Fruit fly (Drosophila melanogaster): Measurements from ENCODE around the gene ppk5.

ppk5 gene

DNA sequence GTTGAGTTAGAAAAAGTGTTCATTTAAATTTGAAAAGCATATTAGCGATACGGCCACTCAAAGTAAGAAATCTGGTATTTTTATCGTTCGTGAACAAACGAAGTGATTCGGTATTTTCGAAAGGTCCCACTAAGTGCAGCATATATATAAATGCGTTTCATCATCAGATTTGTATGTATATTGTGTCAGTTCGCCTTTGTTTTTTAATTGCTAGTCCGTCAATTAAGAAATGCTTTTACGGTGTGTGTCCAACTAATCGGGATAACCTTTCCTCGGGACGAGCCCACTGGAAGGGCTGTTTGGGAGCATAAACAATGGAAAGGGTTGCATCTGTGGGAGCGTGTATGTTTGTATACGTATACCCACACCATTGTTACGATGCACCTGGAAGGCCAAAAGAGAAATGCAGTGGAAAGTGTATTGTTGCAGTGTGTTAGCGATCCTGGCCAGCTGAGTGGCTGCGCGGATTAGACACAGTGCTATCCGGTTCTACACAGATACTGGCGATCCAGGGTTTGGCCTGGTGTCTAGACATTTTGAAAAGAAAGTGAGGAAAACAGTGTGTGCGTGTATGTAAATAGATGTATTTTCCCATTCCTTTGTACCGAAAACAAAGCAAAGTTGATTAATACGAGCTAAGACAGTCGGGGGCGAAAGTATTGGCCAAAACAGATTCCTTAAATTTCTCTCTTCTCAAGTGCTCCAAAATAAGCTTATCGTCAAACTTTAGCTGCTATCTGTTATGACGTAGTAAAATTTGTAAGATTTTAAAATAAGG, 11.2 kb upstream of the ppk5 start, which contains the start of gene CG7611 (continued):
- TF ChIP-seq insv (GFP tag; optimal IDR thresholded peaks at IDR 0.05) (peak in 1 of 2 experiments; percentile 6), Myb (GFP tag; optimal IDR thresholded peaks at IDR 0.05) (peak; percentile 40), CG31224 (GFP tag; IDR thresholded peaks at IDR 0.05) (no peak), bigmax (GFP tag; optimal IDR thresholded peaks at IDR 0.05) (peak; percentile 22), Dp (GFP tag; optimal IDR thresholded peaks at IDR 0.05) (peak; percentile 50), Awh (GFP tag; IDR thresholded peaks at IDR 0.05) (no peak), Pdp1 (GFP tag; optimal IDR thresholded peaks at IDR 0.05) (peak in 1 of 2 experiments; percentile 77), wek (GFP tag; optimal IDR thresholded peaks at IDR 0.05) (peak; percentile 22), CG8281 (tag; optimal IDR thresholded peaks at IDR 0.05) (no peak), CG42726 (GFP tag; IDR thresholded peaks at IDR 0.05; ENCODE audit: partially characterized antibody) (no peak), Scr (GFP tag; IDR thresholded peaks at IDR 0.05; ENCODE audit: partially characterized antibody) (no peak), tup (GFP tag; optimal IDR thresholded peaks at IDR 0.05) (no peak), CG14014 (GFP tag; IDR thresholded peaks at IDR 0.05) (no peak), Six4 (GFP tag; optimal IDR thresholded peaks at IDR 0.05) (no peak), dmrt11E (tag; optimal IDR thresholded peaks at IDR 0.05) (no peak), CG14050 (GFP tag; IDR thresholded peaks at IDR 0.05) (no peak), CG7745 (tag; optimal IDR thresholded peaks at IDR 0.05) (no peak), Dll (GFP tag; IDR thresholded peaks at IDR 0.05; ENCODE audit: partially characterized antibody) (0 out of 4 replicates have a peak, but pooled peaks have one; percentile 44), CG3995 (GFP tag; optimal IDR thresholded peaks at IDR 0.05) (peak; percentile 40), tio (GFP tag; optimal IDR thresholded peaks at IDR 0.05) (no peak), sisA (GFP tag; IDR thresholded peaks at IDR 0.05) (no peak), CG11247 (GFP tag; IDR thresholded peaks at IDR 0.05) (no peak), yki (optimal IDR thresholded peaks at IDR 0.05) (no peak), CG32767 (GFP tag; IDR thresholded peaks at IDR 0.05) (peak; percentile 78; the same call in 1 of the 2 replicates), da (GFP tag; optimal IDR thresholded peaks at IDR 0.05) (no peak), CG30020 (tag; optimal IDR thresholded peaks at IDR 0.05) (peak; percentile 87), CG13287 (GFP tag; IDR thresholded peaks at IDR 0.05; ENCODE audit: partially characterized antibody) (peak; percentile 27; the same call in 1 of the 2 replicates), corto (GFP tag; optimal IDR thresholded peaks at IDR 0.05) (no peak), CG2678 (tag; optimal IDR thresholded peaks at IDR 0.05) (no peak), CG1603 (tag; optimal IDR thresholded peaks at IDR 0.05) (peak; percentile 29)

dm6 chr3L:21524071-21524889, 10.2 kb upstream of the ppk5 start:
- TF ChIP-seq Neu2 (GFP tag; optimal IDR thresholded peaks at IDR 0.05; ENCODE audit: borderline replicate concordance) (no peak), Hsf (GFP tag; optimal IDR thresholded peaks at IDR 0.05) (no peak), en (GFP tag; optimal IDR thresholded peaks at IDR 0.05) (no peak), CG17829 (tag; optimal IDR thresholded peaks at IDR 0.05) (peak; percentile 20), CG2199 (GFP tag; IDR thresholded peaks at IDR 0.05) (0 out of 3 replicates have a peak, but pooled peaks have one; percentile 20), sens (GFP tag) (peak; percentile 77), CG17361 (GFP tag; IDR thresholded peaks at IDR 0.05) (0 out of 3 replicates have a peak, but pooled peaks have one; percentile 35), CG17359 (tag; optimal IDR thresholded peaks at IDR 0.05) (peak; percentile 9), CG2875 (GFP tag; optimal IDR thresholded peaks at IDR 0.05) (peak; percentile 26), Ets65A (GFP tag) (peak; percentile 45), CG32767 (GFP tag; IDR thresholded peaks at IDR 0.05) (0 out of 2 replicates have a peak, but pooled peaks have one; percentile 9), Drgx (GFP tag; IDR thresholded peaks at IDR 0.05) (peak; percentile 56), CG2712 (tag; optimal IDR thresholded peaks at IDR 0.05) (peak; percentile 38), onecut (GFP tag; IDR thresholded peaks at IDR 0.05) (no peak), CG1529 (GFP tag; optimal IDR thresholded peaks at IDR 0.05) (peak; percentile 17), CG1233 (GFP tag; optimal IDR thresholded peaks at IDR 0.05) (no peak), cg (GFP tag; optimal IDR thresholded peaks at IDR 0.05) (peak; percentile 34), Rfx (GFP tag; IDR thresholded peaks at IDR 0.05) (no peak), pho (GFP tag; optimal IDR thresholded peaks at IDR 0.05) (peak; percentile 4)

Measured in whole organism, embryonic.